Fruit fly (Drosophila melanogaster): ENCODE measurements around the gene ncd.

DNA sequence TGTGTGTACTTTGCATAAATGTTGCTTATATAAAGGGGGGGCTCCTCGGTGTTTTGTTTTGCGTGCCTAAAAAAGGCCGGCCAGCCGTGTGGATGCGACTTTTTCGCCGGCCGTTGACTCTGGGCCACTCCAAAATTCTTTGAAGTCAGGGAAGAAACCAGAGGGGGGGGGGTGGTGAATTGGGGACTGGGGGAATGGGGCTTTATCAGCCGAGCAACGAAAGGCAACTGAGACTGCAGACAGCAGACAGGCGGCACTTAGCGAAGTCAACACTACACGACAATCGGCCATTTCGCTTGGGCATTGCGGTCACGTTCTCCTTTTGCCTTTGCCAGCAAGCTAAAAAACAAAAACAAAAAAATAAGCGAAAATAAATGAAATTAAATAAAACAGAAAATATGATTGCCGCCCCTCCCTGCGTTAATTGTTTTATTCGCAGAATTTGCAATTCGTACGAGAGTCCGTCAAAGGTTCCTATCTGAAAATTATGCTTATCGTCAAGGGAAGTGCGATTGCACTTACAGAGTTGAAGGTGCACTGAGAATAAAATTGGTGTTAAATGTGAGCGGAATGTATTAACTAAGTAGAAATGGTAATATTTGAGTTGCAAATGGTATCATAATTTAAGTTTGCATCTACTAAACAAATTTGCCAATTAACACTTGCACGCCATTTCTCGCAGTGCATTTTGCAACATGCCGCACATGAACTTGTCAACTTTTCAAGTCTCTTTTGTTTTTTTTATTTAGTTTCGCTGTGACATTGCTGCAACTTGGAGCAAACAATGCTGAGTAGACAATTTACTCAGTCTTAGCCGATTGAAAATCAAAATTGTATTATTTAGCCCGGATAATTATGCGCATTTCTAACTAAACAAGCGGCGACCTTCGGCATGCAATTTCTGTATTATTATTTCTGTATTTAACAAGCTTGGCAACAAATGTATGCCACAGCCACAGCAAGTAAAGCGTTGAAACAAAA lies 20.6 kb downstream of the ncd start:
- peak; percentile 75 for TF ChIP-seq CG4496 (GFP tag; IDR thresholded peaks at IDR 0.05)
- TF ChIP-seq CG8159 (tag; optimal IDR thresholded peaks at IDR 0.05) = peak; percentile 71
- no peak for TF ChIP-seq EcR (GFP tag; optimal IDR thresholded peaks at IDR 0.05)
- TF ChIP-seq fd96Ca (GFP tag; IDR thresholded peaks at IDR 0.05) = peak; percentile 74
- TF ChIP-seq Snoo (tag; optimal IDR thresholded peaks at IDR 0.05) = peak; percentile 90
- TF ChIP-seq gl (tag; optimal IDR thresholded peaks at IDR 0.05) = no peak
- TF ChIP-seq Pif1B (GFP tag; optimal IDR thresholded peaks at IDR 0.05) = peak; percentile 77
- peak; percentile 49 for TF ChIP-seq CG9948 (tag; optimal IDR thresholded peaks at IDR 0.05)
- TF ChIP-seq CG15710 (tag; optimal IDR thresholded peaks at IDR 0.05) = no peak
- TF ChIP-seq CG14655 (GFP tag; optimal IDR thresholded peaks at IDR 0.05) = no peak
- peak; percentile 87 for TF ChIP-seq Pif1A (GFP tag; optimal IDR thresholded peaks at IDR 0.05)
